Fruit fly (Drosophila melanogaster): Measurements from ENCODE around the gene CG13390.
A peak's percentile ranks its signal among the peaks of the same experiment; 100 is the strongest.

dm6 chr2L:8371354-8371937 is 5.2 kb downstream of the CG13390 start:
- TF ChIP-seq CG15710 (tag; optimal IDR thresholded peaks at IDR 0.05) (no peak), CG8301 (tag; optimal IDR thresholded peaks at IDR 0.05) (no peak), gl (tag; optimal IDR thresholded peaks at IDR 0.05) (no peak), Snoo (tag; optimal IDR thresholded peaks at IDR 0.05) (no peak), CG12605 (GFP tag; IDR thresholded peaks at IDR 0.05) (no peak), rn (GFP tag; IDR thresholded peaks at IDR 0.05) (no peak), CG10348 (GFP tag; IDR thresholded peaks at IDR 0.05) (no peak), EcR (GFP tag; optimal IDR thresholded peaks at IDR 0.05) (no peak), CG9948 (tag; optimal IDR thresholded peaks at IDR 0.05) (peak; percentile 4), CG17806 (tag; optimal IDR thresholded peaks at IDR 0.05) (no peak), CG32121 (GFP tag; IDR thresholded peaks at IDR 0.05) (peak; percentile 13; the same call in 1 of the 2 replicates)

All from whole organism, pupa.